Fruit fly (Drosophila melanogaster) Kc167 (cell line): ENCODE measurements around the gene CG14969.

ENCODE experiments used
- Myc ChIP-seq: fragments of >200 bp; optimal IDR thresholded peaks from 2 replicates; lab custom pipeline; 2017; ENCODE audit warnings: missing external identifiers
- Sin3A ChIP-seq: fragments of >200 bp; optimal IDR thresholded peaks from 2 replicates; lab custom pipeline; 2018; ENCODE audit warnings: missing external identifiers
- h ChIP-seq: fragments of >200 bp; optimal IDR thresholded peaks from 3 replicates; lab custom pipeline; 2018; ENCODE audit warnings: missing external identifiers
- insv ChIP-seq: fragments of >200 bp; optimal IDR thresholded peaks from 3 replicates; lab custom pipeline; 2018; ENCODE audit warnings: missing external identifiers
- psq ChIP-seq: fragments of >200 bp; optimal IDR thresholded peaks from 2 replicates; lab custom pipeline; 2017; ENCODE audit warnings: missing external identifiers
- ttk ChIP-seq: sonication (Bioruptor generic); optimal IDR thresholded peaks from 2 replicates; lab custom pipeline; 2017; ENCODE audit warnings: missing external identifiers

CG14969 gene

DNA sequence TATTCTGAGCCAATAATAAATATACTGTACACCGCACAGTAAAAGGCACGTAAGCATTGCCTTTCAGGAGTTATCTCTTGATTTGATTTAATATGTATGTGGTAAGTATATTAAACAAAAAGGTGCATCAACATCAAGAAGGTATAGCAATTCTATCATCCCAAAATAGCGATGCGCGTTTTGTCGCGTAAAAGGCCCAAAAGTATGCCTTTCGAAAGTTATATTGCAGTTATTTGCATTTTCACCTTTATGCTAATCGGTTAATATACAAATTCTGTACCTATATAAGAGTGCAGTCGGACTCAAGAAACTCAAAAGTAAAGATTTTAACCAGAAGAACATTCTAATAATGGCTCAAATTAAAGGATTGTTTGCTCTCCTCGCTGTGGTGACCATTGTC, 19.5 kb downstream of the CG14969 start, which contains the start of gene Drsl4:
Gene Drsl4 (plus strand): TSS at position 333 of the 400 bp plus-strand sequence.
- TF ChIP-seq ttk = no peak
- TF ChIP-seq h (lab: Kevin White, UChicago) = no peak
- no peak for TF ChIP-seq psq (lab: Kevin White, UChicago)
- no peak for TF ChIP-seq Sin3A (lab: Kevin White, UChicago)
- no peak for TF ChIP-seq insv (lab: Kevin White, UChicago)
- TF ChIP-seq Myc (lab: Kevin White, UChicago) = no peak

DNA sequence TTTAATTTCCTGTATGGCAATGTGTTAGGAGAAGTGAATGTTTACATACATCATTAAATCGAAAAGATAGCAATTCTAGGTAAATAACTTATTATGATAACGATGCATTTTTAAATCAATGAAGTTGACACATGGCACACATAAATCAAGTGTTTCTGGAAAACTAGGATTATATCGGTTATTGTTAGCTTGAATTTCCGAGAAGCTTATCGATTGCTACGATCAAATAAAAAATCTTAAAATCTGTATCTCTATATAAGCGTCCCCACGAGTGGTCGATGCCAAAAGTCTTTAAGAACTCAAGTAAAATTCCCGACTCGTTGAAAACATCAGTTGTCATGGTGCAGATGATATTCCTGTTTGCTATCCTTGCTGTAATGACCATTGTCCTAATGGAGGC, 20.1 kb downstream of the CG14969 start, which contains the start of gene Drsl3:
Gene Drsl3 (plus strand): TSS at position 301 of the 400 bp plus-strand sequence.
- TF ChIP-seq Myc (lab: Kevin White, UChicago) (no peak), h (lab: Kevin White, UChicago) (no peak), psq (lab: Kevin White, UChicago) (no peak), ttk (no peak), insv (lab: Kevin White, UChicago) (no peak)

DNA sequence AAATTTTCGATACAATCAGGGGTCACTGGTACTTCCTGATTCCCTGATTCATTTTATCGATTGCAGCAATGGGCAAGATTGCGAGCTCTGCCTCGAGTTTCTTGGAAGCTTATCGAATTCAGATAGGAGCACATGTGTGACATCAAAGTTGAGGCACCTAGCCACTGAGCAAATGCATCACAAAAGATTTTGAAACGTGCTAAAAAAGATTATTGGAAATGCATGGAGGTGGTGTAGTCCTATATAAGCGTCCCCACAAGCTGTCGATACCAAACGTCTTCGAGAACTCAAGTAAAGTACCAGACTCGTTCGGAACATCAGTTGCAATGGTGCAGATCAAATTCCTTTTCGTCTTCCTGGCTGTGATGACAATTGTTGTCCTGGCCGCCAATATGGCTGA, 20.7 kb downstream of the CG14969 start, which contains the start of gene Drsl2:
Gene Drsl2 (plus strand): TSS at position 301 of the 400 bp plus-strand sequence.
- TF ChIP-seq psq (lab: Kevin White, UChicago) = no peak
- TF ChIP-seq insv (lab: Kevin White, UChicago) = no peak
- TF ChIP-seq ttk = no peak
- no peak for TF ChIP-seq h (lab: Kevin White, UChicago)
- TF ChIP-seq Sin3A (lab: Kevin White, UChicago) = no peak
- no peak for TF ChIP-seq Myc (lab: Kevin White, UChicago)

DNA sequence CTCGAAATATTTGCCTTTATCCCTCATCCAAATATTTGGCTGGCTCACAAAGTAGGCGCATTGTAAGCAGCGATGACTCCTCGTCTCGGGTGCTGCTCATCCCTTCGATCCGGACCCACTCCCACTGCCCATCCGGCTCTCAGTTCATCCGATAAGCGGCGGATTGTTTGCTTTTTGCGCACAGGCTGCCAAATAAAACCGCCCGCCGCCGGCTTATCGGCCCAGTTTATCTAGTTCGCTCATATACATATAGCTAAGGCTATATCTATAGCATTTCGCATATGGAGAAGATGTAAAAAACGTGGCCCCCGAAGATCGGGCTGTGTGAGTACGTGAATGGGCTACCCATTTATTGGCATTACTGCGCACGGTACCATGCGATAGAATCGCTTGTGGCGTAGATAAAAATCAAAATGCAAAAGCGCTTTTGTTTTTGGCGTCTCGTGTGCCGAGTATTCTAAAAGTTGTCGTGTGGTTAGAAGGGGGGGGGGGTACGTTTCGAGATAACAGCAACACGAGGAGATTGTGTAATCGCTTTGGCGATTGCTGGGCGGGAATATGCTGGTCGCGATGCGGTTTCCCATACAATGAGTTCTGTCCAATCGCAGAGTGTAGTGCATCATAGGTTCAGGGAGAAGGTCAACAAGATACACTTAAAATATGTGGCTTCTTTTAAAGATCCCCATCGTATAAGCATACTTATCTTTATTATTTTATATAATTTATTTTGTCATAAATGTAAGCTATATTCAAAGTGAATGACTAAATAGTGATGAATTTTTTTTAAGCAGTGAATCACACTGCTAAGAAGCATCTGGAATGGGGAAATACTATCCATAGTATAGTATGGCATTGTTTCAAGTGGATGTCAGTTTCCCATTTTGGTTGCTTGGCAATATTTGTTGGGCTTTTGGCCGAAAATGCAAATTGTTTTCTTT, 25.8 kb downstream of the CG14969 start:
- TF ChIP-seq Myc (lab: Kevin White, UChicago) = no peak
- no peak for TF ChIP-seq h (lab: Kevin White, UChicago)
- no peak for TF ChIP-seq insv (lab: Kevin White, UChicago)
- TF ChIP-seq psq (lab: Kevin White, UChicago) = no peak
- TF ChIP-seq Sin3A (lab: Kevin White, UChicago) = no peak
- no peak for TF ChIP-seq ttk

DNA sequence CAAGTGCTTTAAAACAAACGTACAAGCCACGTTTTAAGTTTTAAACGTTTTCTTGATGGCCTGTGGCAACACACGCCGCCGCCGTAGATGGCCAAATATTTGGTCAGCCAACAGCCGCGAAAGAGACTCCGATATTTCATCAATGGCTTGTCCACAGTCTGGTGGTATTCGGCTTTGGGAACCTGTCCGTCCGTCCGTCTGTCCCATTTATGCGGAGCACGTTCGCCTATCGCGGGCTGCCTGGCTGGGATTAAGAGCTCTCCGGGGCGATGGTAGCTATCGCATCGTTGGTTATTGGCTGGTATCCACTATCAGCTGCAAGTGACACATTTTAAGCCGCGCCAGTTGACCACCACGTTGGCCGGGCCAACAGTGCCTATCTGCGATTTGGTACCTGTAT, 27.2 kb downstream of the CG14969 start:
- TF ChIP-seq insv (lab: Kevin White, UChicago) (no peak), ttk (no peak), Sin3A (lab: Kevin White, UChicago) (no peak), h (lab: Kevin White, UChicago) (no peak), Myc (lab: Kevin White, UChicago) (no peak), psq (lab: Kevin White, UChicago) (no peak)

DNA sequence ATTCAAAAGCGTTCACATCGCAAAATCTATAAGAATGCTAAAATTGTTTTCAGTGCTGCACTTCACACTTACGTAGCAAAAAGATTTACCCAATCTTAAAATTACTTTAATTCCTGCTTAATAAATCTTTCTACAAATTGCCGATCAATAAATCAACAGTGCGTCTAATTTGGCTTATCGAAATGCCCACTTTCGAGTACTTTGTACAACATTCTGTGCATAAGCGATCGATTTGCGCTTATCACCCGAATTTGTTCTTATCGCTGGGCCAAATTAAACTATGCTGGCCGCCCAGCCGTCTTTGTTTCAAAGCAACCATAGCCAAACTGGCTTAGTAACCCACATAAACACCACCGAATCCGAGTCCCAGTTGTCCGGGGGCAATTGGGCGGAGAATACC, 28.3 kb downstream of the CG14969 start:
- TF ChIP-seq insv (lab: Kevin White, UChicago) = no peak
- no peak for TF ChIP-seq psq (lab: Kevin White, UChicago)
- TF ChIP-seq Myc (lab: Kevin White, UChicago) = no peak
- no peak for TF ChIP-seq Sin3A (lab: Kevin White, UChicago)
- no peak for TF ChIP-seq ttk
- TF ChIP-seq h (lab: Kevin White, UChicago) = no peak

DNA sequence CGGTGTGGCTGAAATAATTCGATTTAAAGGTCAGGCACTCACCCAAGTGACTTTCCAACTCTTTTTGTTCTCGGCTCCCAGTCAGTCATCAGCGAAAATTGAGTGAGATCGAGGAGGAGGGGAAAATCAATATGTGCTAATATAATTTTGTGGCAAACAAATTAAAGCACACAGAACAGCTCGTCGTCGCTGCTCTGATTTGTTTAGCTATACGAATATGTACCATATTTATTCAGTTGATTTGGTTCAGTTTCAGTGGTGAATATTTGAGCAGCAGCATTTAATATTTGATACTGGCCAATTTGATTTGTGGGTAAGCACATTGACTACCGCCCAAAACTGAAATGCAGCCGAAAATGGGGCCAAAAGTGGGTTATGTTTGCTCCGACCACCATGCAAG, 29.3 kb downstream of the CG14969 start:
- no peak for TF ChIP-seq Myc (lab: Kevin White, UChicago)
- no peak for TF ChIP-seq insv (lab: Kevin White, UChicago)

DNA sequence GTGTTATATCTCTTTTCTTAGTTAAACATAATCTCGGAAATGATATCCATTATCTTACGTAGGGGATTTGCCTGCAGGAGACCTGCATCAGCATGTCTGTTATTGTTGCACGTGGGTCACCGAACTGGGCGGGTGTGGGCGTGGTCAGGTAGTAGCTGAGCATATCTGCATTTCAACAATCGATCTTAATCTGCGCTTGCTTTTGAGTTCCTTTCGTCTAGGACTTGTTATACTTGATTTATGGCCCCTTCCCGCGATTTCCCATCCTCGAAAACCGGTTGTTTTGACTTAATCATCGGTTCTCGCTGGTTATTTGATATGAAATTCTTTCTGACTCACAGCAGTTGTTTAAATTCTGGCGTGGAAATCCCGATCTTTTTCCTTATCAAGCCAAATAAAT, 30.0 kb downstream of the CG14969 start:
- no peak for TF ChIP-seq Myc (lab: Kevin White, UChicago)

DNA sequence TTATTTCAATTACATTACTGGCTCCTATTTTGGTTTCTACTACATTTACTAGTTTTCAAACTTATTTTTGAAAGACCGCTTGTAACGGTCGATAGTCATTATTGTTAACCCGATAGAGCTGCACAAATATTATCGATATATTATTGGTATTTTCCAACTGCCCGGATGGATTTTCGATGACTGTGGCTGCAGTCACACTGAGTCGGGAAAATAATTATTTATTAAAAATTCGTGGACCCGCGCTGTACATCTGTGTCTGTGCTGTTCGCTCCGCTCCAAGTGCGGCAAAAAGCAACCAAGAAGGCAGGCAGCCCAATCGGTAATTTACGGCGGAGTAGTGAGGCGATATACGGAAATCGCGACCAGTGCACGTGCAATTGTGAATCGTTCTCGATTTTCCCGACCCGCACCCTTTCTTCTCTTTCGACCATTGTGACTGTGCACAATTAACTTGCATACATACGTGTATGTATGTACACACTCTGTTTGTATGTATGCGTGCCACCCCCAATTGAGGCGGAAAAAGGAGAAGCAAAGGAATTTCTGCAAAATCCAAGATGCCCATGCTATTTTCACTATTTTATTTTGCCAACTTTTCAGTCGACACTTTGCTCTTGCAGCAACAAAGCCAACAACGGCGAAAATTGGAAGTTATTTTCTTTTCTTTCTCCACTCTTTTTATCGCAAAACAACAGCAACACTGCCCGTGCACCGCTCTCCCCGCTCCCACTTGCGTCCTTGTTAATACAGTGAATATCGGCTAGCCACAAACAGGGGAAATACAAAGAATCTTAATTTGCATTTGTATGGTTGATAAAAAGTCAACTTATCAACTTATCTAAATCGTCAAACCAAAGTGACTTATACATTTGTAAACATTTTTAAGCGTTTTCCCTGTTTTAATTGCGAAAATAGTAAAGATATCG, 31.0 kb downstream of the CG14969 start, which contains the start of gene ZnT63C:
Gene ZnT63C (plus strand): TSS at position 175 of the 926 bp plus-strand sequence.
- no peak for TF ChIP-seq ttk
- TF ChIP-seq insv (lab: Kevin White, UChicago) = no peak
- TF ChIP-seq psq (lab: Kevin White, UChicago) = no peak
- no peak for TF ChIP-seq h (lab: Kevin White, UChicago)
- no peak for TF ChIP-seq Sin3A (lab: Kevin White, UChicago)
- no peak for TF ChIP-seq Myc (lab: Kevin White, UChicago)

DNA sequence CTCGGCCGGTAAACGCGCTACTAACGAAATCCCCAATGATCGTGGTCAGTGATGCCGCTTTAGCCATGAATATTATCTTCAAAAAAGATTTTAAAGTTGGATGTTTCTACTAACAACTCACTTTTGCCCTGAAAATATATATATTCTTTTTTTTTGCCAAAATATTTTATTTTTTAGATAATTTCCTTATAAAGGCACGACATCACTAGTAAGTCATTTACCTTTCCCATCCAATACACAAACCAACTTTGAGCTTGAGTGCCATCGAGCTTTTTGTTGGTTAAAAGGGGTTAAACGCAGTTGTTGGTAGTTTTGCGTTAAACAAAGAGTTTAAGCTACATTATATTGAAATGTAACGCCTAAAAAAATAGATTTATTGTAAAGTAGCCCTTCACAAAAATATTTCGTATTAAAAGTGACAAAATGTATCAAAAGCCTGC, 31.7 kb downstream of the CG14969 start, which contains the start of gene CG14968:
Gene CG14968 (minus strand): TSS at position 26 of the 440 bp plus-strand sequence.
- no peak for TF ChIP-seq psq (lab: Kevin White, UChicago)
- no peak for TF ChIP-seq insv (lab: Kevin White, UChicago)
- no peak for TF ChIP-seq Myc (lab: Kevin White, UChicago)
- no peak for TF ChIP-seq Sin3A (lab: Kevin White, UChicago)
- no peak for TF ChIP-seq ttk
- no peak for TF ChIP-seq h (lab: Kevin White, UChicago)

DNA sequence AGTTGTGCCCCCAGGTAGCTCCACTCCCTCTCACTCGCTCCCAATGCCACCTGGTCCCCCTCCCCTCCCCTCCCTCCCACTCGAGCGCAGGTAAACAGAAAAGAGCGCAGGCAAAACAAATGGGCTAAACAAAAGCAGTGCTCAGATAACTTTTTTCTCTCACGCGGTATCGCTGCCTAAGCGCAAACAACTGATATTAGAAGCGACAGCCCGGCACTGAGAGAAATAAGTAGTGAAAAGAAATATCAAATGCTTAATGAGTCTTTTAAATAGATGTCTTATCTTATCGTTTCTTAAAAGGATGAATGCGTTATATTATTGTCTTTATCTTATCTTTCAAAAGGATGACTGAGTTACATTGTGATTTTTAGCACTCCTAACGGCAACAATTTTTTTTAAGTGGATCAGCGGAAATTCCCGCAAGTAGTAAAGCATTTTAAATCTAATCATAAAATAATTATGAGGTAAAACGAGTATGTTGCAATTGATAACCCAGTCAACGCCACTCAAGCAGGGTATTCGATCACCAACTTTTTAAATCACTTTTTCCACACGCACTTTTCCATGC, 33.5 kb downstream of the CG14969 start:
- TF ChIP-seq Sin3A (lab: Kevin White, UChicago) (no peak), psq (lab: Kevin White, UChicago) (no peak), h (lab: Kevin White, UChicago) (no peak), ttk (no peak), Myc (lab: Kevin White, UChicago) (no peak), insv (lab: Kevin White, UChicago) (no peak)
